Worm (Caenorhabditis elegans) whole organism, L3 larva: ENCODE measurements around the gene F54F11.1.

Source experiments
- daf-12 ChIP-seq: fragments of 150-350 bp; optimal IDR thresholded peaks from 2 replicates; lab custom pipeline; 2014; ENCODE audit warnings: missing biosample characterization, missing genetic modification reagents, missing genetic modification characterization
- egl-5 ChIP-seq: fragments of 150-350 bp; optimal IDR thresholded peaks from 2 replicates; lab custom pipeline; 2017; ENCODE audit warnings: missing biosample characterization, missing genetic modification reagents, missing genetic modification characterization, inconsistent platforms
- elt-3 ChIP-seq, 3 experiments: fragments of 150-350 bp in 1 of 3; sonication (generic microtip) in 2 of 3; optimal IDR thresholded peaks; 2 replicates in 2 of 3; 4 replicates in 1 of 3; lab custom pipeline; 2014 to 2017; ENCODE audit warnings: missing biosample characterization in 3 of 3, missing genetic modification characterization in 3 of 3
- jun-1 ChIP-seq: fragments of 150-350 bp; optimal IDR thresholded peaks from 2 replicates; lab custom pipeline; 2014; ENCODE audit warnings: missing biosample characterization, missing genetic modification reagents, missing genetic modification characterization
- lin-39 ChIP-seq: fragments of 150-350 bp; optimal IDR thresholded peaks from 2 replicates; lab custom pipeline; 2018; ENCODE audit warnings: missing biosample characterization, missing genetic modification reagents, missing genetic modification characterization
- nhr-12 ChIP-seq: fragments of 150-350 bp; optimal IDR thresholded peaks from 2 replicates; lab custom pipeline; 2014; ENCODE audit warnings: missing biosample characterization, missing genetic modification characterization
- nhr-237 ChIP-seq: fragments of 150-350 bp; optimal IDR thresholded peaks from 2 replicates; lab custom pipeline; 2014; ENCODE audit warnings: missing biosample characterization, missing genetic modification characterization
- nhr-28 ChIP-seq: fragments of 150-350 bp; optimal IDR thresholded peaks from 2 replicates; lab custom pipeline; 2014; ENCODE audit warnings: missing biosample characterization, missing genetic modification characterization
- nhr-76 ChIP-seq: fragments of 150-350 bp; sonication (generic microtip); optimal IDR thresholded peaks from 5 replicates; lab custom pipeline; 2014; ENCODE audit warnings: missing biosample characterization, missing genetic modification characterization
- pqm-1 ChIP-seq: fragments of 150-350 bp; optimal IDR thresholded peaks from 2 replicates; lab custom pipeline; 2017; ENCODE audit warnings: missing biosample characterization, missing genetic modification characterization, inconsistent platforms
- sea-2 ChIP-seq: fragments of 150-350 bp; sonication (generic microtip); optimal IDR thresholded peaks from 4 replicates; lab custom pipeline; 2014; ENCODE audit warnings: missing biosample characterization, missing genetic modification reagents, missing genetic modification characterization
- zag-1 ChIP-seq: fragments of 150-350 bp; optimal IDR thresholded peaks from 2 replicates; lab custom pipeline; 2014; ENCODE audit warnings: missing biosample characterization, missing genetic modification characterization

- TF ChIP-seq nhr-76, result no peak
- peak; percentile 90 for TF ChIP-seq lin-39 (tag; lab: Kevin White, UChicago)
- TF ChIP-seq nhr-28 (tag; lab: Kevin White, UChicago), result no peak
- TF ChIP-seq daf-12, result no peak
- no peak for TF ChIP-seq nhr-12 (tag; lab: Kevin White, UChicago)
- TF ChIP-seq egl-5 (tag; lab: Kevin White, UChicago), result no peak
- no peak for TF ChIP-seq sea-2 (GFP tag; lab: Kevin White, UChicago)
- TF ChIP-seq zag-1 (tag; lab: Kevin White, UChicago), result no peak
- peak; percentile 86 for TF ChIP-seq jun-1
- peak; percentile 87 for TF ChIP-seq pqm-1
- peak in 2 of 3 experiments; percentile 5 to 89 for TF ChIP-seq elt-3 (tag; optimal IDR thresholded peaks at IDR 0.05; lab: Kevin White, UChicago)
- TF ChIP-seq nhr-237, result no peak
Observed at ce11 chrII:13461604-13462375, 42.0 kb upstream of the F54F11.1 start.
